Fruit fly (Drosophila melanogaster): ENCODE data around the gene CG13058.
A peak's percentile ranks its signal among the peaks of the same experiment; 100 is the strongest.

CG13058 gene

dm6 chr3L:16285346-16285911 lies 43.2 kb upstream of the CG13058 start, which contains the start of gene CG13047:
Gene CG13047, minus strand, starts transcription at chr3L:16285396.
- TF ChIP-seq CG17359 (tag; optimal IDR thresholded peaks at IDR 0.05): peak; percentile 5
- no peak for TF ChIP-seq CG15479 (GFP tag; optimal IDR thresholded peaks at IDR 0.05)
- no peak for TF ChIP-seq Bgb (GFP tag; IDR thresholded peaks at IDR 0.05; ENCODE audit: partially characterized antibody)
- no peak for TF ChIP-seq gt (GFP tag; IDR thresholded peaks at IDR 0.05)
- TF ChIP-seq CG13424 (tag; optimal IDR thresholded peaks at IDR 0.05): peak; percentile 24
- no peak for TF ChIP-seq Gug (GFP tag; IDR thresholded peaks at IDR 0.05)
- TF ChIP-seq nmo (GFP tag; optimal IDR thresholded peaks at IDR 0.05): peak; percentile 9
- TF ChIP-seq tin (GFP tag; optimal IDR thresholded peaks at IDR 0.05): no peak
- TF ChIP-seq crc (GFP tag; optimal IDR thresholded peaks at IDR 0.05): no peak
- TF ChIP-seq CG12659 (GFP tag; optimal IDR thresholded peaks at IDR 0.05): no peak
- no peak for TF ChIP-seq pnt (GFP tag; optimal IDR thresholded peaks at IDR 0.05)
- TF ChIP-seq CG13296 (GFP tag; optimal IDR thresholded peaks at IDR 0.05): no peak
- TF ChIP-seq Max (GFP tag; optimal IDR thresholded peaks at IDR 0.05): no peak
- TF ChIP-seq CG7372 (GFP tag; IDR thresholded peaks at IDR 0.05): no peak
- no peak for TF ChIP-seq GATAe (GFP tag; conservative IDR thresholded peaks at IDR 0.05)
- 0 out of 4 replicates have a peak, but pooled peaks have one; percentile 24 for TF ChIP-seq chinmo (GFP tag; IDR thresholded peaks at IDR 0.05; ENCODE audit: partially characterized antibody)
- no peak for TF ChIP-seq dpn (GFP tag; optimal IDR thresholded peaks at IDR 0.05)
- peak in 1 of 2 experiments; percentile 54 for TF ChIP-seq Hr51 (GFP tag; optimal IDR thresholded peaks at IDR 0.05)
- TF ChIP-seq Oli (tag; optimal IDR thresholded peaks at IDR 0.05): peak; percentile 15
- 0 out of 3 replicates have a peak, but pooled peaks have one; percentile 11 for TF ChIP-seq row (GFP tag; IDR thresholded peaks at IDR 0.05)
- 0 out of 3 replicates have a peak, but pooled peaks have one; percentile 21 for TF ChIP-seq tgo (GFP tag; IDR thresholded peaks at IDR 0.05)
- TF ChIP-seq CG1602 (GFP tag; optimal IDR thresholded peaks at IDR 0.05): no peak
- peak; percentile 55 for TF ChIP-seq CG11504 (tag; optimal IDR thresholded peaks at IDR 0.05)
- TF ChIP-seq Nf-YA (GFP tag; IDR thresholded peaks at IDR 0.05): no peak
- TF ChIP-seq CG3726 (GFP tag; IDR thresholded peaks at IDR 0.05): no peak
- peak; percentile 25 for TF ChIP-seq CG7839 (tag; optimal IDR thresholded peaks at IDR 0.05)
- TF ChIP-seq Myb (GFP tag; optimal IDR thresholded peaks at IDR 0.05): no peak
- TF ChIP-seq mld (GFP tag; IDR thresholded peaks at IDR 0.05; ENCODE audit: partially characterized antibody): no peak
- TF ChIP-seq wek (GFP tag; optimal IDR thresholded peaks at IDR 0.05): no peak
- TF ChIP-seq gem (tag; optimal IDR thresholded peaks at IDR 0.05): peak; percentile 29
- TF ChIP-seq dmrt99B (tag; optimal IDR thresholded peaks at IDR 0.05): peak; percentile 44
- TF ChIP-seq CG14441 (GFP tag; IDR thresholded peaks at IDR 0.05): no peak
- TF ChIP-seq Meics (GFP tag; optimal IDR thresholded peaks at IDR 0.05): no peak
- no peak for TF ChIP-seq CG11398 (GFP tag; optimal IDR thresholded peaks at IDR 0.05)
- no peak for TF ChIP-seq unc-4 (GFP tag; IDR thresholded peaks at IDR 0.05; ENCODE audit: partially characterized antibody)
- no peak for TF ChIP-seq bowl (GFP tag; IDR thresholded peaks at IDR 0.05)
- TF ChIP-seq inv (GFP tag; IDR thresholded peaks at IDR 0.05; ENCODE audit: partially characterized antibody): no peak
- TF ChIP-seq corto (GFP tag; optimal IDR thresholded peaks at IDR 0.05): no peak
- peak; percentile 11 for TF ChIP-seq CG2712 (tag; optimal IDR thresholded peaks at IDR 0.05)
- peak; percentile 22 for TF ChIP-seq phol (tag; optimal IDR thresholded peaks at IDR 0.05)
- no peak for TF ChIP-seq Doc3 (GFP tag; IDR thresholded peaks at IDR 0.05; ENCODE audit: partially characterized antibody)
- TF ChIP-seq CG15514 (GFP tag; optimal IDR thresholded peaks at IDR 0.05): no peak
- TF ChIP-seq Taf1 (GFP tag; IDR thresholded peaks at IDR 0.05): no peak
- TF ChIP-seq CG2678 (tag; optimal IDR thresholded peaks at IDR 0.05): peak; percentile 36
- peak; percentile 28 for TF ChIP-seq CG15269 (tag; optimal IDR thresholded peaks at IDR 0.05)
- TF ChIP-seq CG12219 (GFP tag; optimal IDR thresholded peaks at IDR 0.05): no peak
- TF ChIP-seq CG18476 (GFP tag; optimal IDR thresholded peaks at IDR 0.05): no peak
- no peak for TF ChIP-seq insv (GFP tag; optimal IDR thresholded peaks at IDR 0.05)
- no peak for TF ChIP-seq dm (GFP tag; optimal IDR thresholded peaks at IDR 0.05)

Data from whole organism, embryonic.